3 fruit fly cellular contexts compared by ENCODE assay signal in the genomic region with DNA sequence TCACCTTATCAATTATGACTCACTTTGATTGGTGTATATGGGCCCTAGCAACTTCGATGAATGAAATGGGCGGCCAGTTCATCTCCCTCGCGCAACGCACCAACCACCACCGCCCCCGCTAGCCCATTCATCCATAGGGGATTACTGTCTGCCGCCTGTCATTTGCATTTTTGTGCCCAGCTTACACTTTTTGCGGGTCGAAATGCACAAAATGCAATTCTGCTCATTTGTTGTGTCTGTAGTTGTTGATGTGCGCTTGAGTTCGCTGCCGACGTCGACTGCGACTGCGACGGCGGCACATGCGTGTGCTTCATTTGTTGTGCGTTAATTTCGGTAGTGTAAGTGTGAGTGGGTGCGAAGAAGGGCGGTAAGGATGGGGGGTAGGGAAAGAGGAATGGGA.
TF ChIP-seq lines count a peak whose summit lies in the region.

No protein-coding gene starts in this region.

- no peak for TF ChIP-seq CTCF in whole organism, embryonic (GFP tag; optimal IDR thresholded peaks at IDR 0.05; lab: Kevin White, UChicago)

TF ChIP-seq in whole organism, adult, 20 proteins besides CTCF, POLR2A, EP300 and RAD21:
- TF ChIP-seq tj (GFP tag; optimal IDR thresholded peaks at IDR 0.05; lab: Kevin White, UChicago) (peak; percentile 93), CG1620 (GFP tag; optimal IDR thresholded peaks at IDR 0.05; lab: Kevin White, UChicago) (no peak)

TF ChIP-seq in whole organism, embryonic, 481 proteins besides CTCF, POLR2A, EP300 and RAD21:
- TF ChIP-seq CG6272 (GFP tag; IDR thresholded peaks at IDR 0.05; lab: Robert Waterston, UW) (no peak), Adf1 (GFP tag; IDR thresholded peaks at IDR 0.05; lab: Robert Waterston, UW) (peak; percentile 52; the same call in 1 of the 2 replicates), cg (GFP tag; optimal IDR thresholded peaks at IDR 0.05; lab: Kevin White, UChicago) (peak; percentile 0), D (optimal IDR thresholded peaks at IDR 0.05; lab: Kevin White, UChicago) (peak; percentile 15), D (GFP tag; optimal IDR thresholded peaks at IDR 0.05; lab: Kevin White, UChicago) (no peak), oc (tag; optimal IDR thresholded peaks at IDR 0.05; lab: Kevin White, UChicago) (peak; percentile 12), sens (GFP tag; lab: Kevin White, UChicago) (peak; percentile 56)

TF ChIP-seq in whole organism, prepupa, 60 proteins besides CTCF, POLR2A, EP300 and RAD21:
- no peak for TF ChIP-seq CG31627 (GFP tag; optimal IDR thresholded peaks at IDR 0.05; lab: Kevin White, UChicago)
- TF ChIP-seq Eip78C (GFP tag; lab: Kevin White, UChicago): peak; percentile 33
